Worm (Caenorhabditis elegans): ENCODE results near the gene otub-3.

otub-3 gene

ce11 chrIV:8718153-8718552 lies 9.8 kb upstream of the otub-3 start, which contains the start of gene H23L24.1:
H23L24.1 (plus strand) TSS chrIV:8718453.
- TF ChIP-seq ceh-14 (tag; optimal IDR thresholded peaks at IDR 0.05): no peak
- TF ChIP-seq npax-4 (tag; optimal IDR thresholded peaks at IDR 0.05): no peak
- no peak for TF ChIP-seq ceh-30 (tag; optimal IDR thresholded peaks at IDR 0.05)
- TF ChIP-seq syd-9 (tag; optimal IDR thresholded peaks at IDR 0.05): no peak
- no peak for TF ChIP-seq fax-1 (tag; optimal IDR thresholded peaks at IDR 0.05)
- no peak for TF ChIP-seq rnt-1 (tag; optimal IDR thresholded peaks at IDR 0.05)
- no peak for TF ChIP-seq ets-4 (tag; optimal IDR thresholded peaks at IDR 0.05)
- no peak for TF ChIP-seq tbx-2 (tag; optimal IDR thresholded peaks at IDR 0.05)
- no peak for TF ChIP-seq ref-2 (tag; optimal IDR thresholded peaks at IDR 0.05)
- no peak for TF ChIP-seq T23F11.4 (GFP tag; optimal IDR thresholded peaks at IDR 0.05)
- no peak for TF ChIP-seq fkh-10 (GFP tag; optimal IDR thresholded peaks at IDR 0.05)
- TF ChIP-seq ceh-24 (tag; optimal IDR thresholded peaks at IDR 0.05): no peak
- no peak for TF ChIP-seq eyg-1 (tag; optimal IDR thresholded peaks at IDR 0.05)
- TF ChIP-seq pqm-1 (tag; optimal IDR thresholded peaks at IDR 0.05): no peak
- TF ChIP-seq ama-1 (optimal IDR thresholded peaks at IDR 0.05): no peak
- no peak for TF ChIP-seq pax-1 (tag; optimal IDR thresholded peaks at IDR 0.05)
- TF ChIP-seq ceh-45 (GFP tag; IDR thresholded peaks at IDR 0.05): no peak
- TF ChIP-seq mec-3 (tag; optimal IDR thresholded peaks at IDR 0.05; ENCODE audit: borderline replicate concordance): no peak
- TF ChIP-seq nhr-232 (tag; optimal IDR thresholded peaks at IDR 0.05): no peak

- TF ChIP-seq ceh-2 (tag; optimal IDR thresholded peaks at IDR 0.05) (no peak), ceh-45 (GFP tag; IDR thresholded peaks at IDR 0.05) (no peak), odd-2 (tag; optimal IDR thresholded peaks at IDR 0.05) (no peak), sox-4 (tag; optimal IDR thresholded peaks at IDR 0.05) (no peak), hlh-8 (tag; optimal IDR thresholded peaks at IDR 0.05) (no peak), ahr-1 (tag; optimal IDR thresholded peaks at IDR 0.05) (no peak), ceh-18 (tag; optimal IDR thresholded peaks at IDR 0.05) (no peak), K09A11.1 (tag; optimal IDR thresholded peaks at IDR 0.05; ENCODE audit: insufficient read depth) (no peak), ref-2 (tag; optimal IDR thresholded peaks at IDR 0.05) (no peak), dmd-4 (tag; optimal IDR thresholded peaks at IDR 0.05; ENCODE audit: borderline replicate concordance) (no peak), unc-86 (tag; optimal IDR thresholded peaks at IDR 0.05) (no peak), pag-3 (tag; optimal IDR thresholded peaks at IDR 0.05; ENCODE audit: borderline replicate concordance) (no peak), unc-55 (GFP tag; optimal IDR thresholded peaks at IDR 0.05) (no peak), ceh-34 (tag; optimal IDR thresholded peaks at IDR 0.05) (no peak), nhr-11 (tag; optimal IDR thresholded peaks at IDR 0.05) (no peak), eyg-1 (tag; optimal IDR thresholded peaks at IDR 0.05) (no peak)
Measured at ce11 chrIV:8722801-8723200, 5.2 kb upstream of the otub-3 start.

- TF ChIP-seq F13H6.1 (tag; optimal IDR thresholded peaks at IDR 0.05): no peak
- no peak for TF ChIP-seq ceh-18 (tag; optimal IDR thresholded peaks at IDR 0.05)
- no peak for TF ChIP-seq C08G9.2 (tag; optimal IDR thresholded peaks at IDR 0.05)
- no peak for TF ChIP-seq sox-4 (tag; optimal IDR thresholded peaks at IDR 0.05)
- no peak for TF ChIP-seq rnt-1 (tag; optimal IDR thresholded peaks at IDR 0.05)
- no peak for TF ChIP-seq fax-1 (tag; optimal IDR thresholded peaks at IDR 0.05)
- TF ChIP-seq mec-3 (tag; optimal IDR thresholded peaks at IDR 0.05; ENCODE audit: borderline replicate concordance): no peak
- no peak for TF ChIP-seq zip-5 (tag; optimal IDR thresholded peaks at IDR 0.05)
- no peak for TF ChIP-seq nfya-1 (tag; optimal IDR thresholded peaks at IDR 0.05)
- no peak for TF ChIP-seq Y22D7AL.16 (tag; optimal IDR thresholded peaks at IDR 0.05)
- no peak for TF ChIP-seq ceh-6 (GFP tag; optimal IDR thresholded peaks at IDR 0.05)
- TF ChIP-seq madf-2 (tag; optimal IDR thresholded peaks at IDR 0.05): no peak
- TF ChIP-seq T23F11.4 (GFP tag; optimal IDR thresholded peaks at IDR 0.05): no peak
- no peak for TF ChIP-seq tbx-7 (tag; optimal IDR thresholded peaks at IDR 0.05)
- no peak for TF ChIP-seq ceh-34 (tag; optimal IDR thresholded peaks at IDR 0.05)
Measured at ce11 chrIV:8723720-8724119, 4.3 kb upstream of the otub-3 start, which contains the start of gene F21D5.9. F21D5.9 (plus strand) TSS chrIV:8724020.
